Worm (Caenorhabditis elegans) whole organism, L4 larva: Measurements from ENCODE around the gene K10B2.4.

Experiments used
- ZK546.5 ChIP-seq, 2 experiments: sonication (generic microtip); optimal IDR thresholded peaks; 2 replicates each; lab custom pipeline; 2017; ENCODE audit warnings: missing biosample characterization in 2 of 2, missing genetic modification characterization in 2 of 2
- arid-1 ChIP-seq: fragments of 200-800 bp; sonication (Bioruptor generic); conservative IDR thresholded peaks from 2 replicates; pipeline ENCODE4 v1.3.6; 2022; ENCODE audit warnings: missing genetic modification reagents, missing genetic modification characterization, missing compliant biosample characterization
- lin-15B ChIP-seq: fragments of 150-350 bp; sonication (generic microtip); optimal IDR thresholded peaks from 3 replicates; lab custom pipeline; 2014; ENCODE audit warnings: missing biosample characterization, missing genetic modification characterization
- zfp-3 ChIP-seq: fragments of 200-800 bp; sonication (Bioruptor generic); conservative IDR thresholded peaks from 2 replicates; pipeline ENCODE4 v1.3.6; 2022; ENCODE audit warnings: missing genetic modification reagents, missing genetic modification characterization, missing compliant biosample characterization

DNA sequence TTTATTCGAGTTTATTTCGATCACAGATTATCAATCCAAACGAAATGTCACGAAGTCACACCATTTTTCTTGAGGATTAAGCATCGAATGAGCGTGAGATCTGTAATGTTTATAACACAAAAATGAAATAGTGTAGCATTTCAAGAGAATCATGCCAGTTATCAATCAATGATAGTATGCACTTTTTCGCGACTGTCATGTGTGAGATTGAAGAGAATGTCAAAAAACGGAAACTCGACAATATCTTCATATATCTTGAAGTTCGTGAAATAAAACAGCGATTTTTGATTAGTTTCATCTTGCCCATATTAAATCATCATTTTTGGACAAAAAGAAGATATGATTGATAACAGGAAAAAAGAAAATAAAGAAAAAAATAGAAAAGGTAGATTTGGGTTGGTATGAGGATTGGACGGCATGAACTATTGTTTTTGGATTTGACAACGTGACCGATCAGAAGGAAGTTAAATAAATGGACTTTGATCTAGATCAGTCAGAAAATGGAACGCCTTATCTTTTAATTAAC, 18.3 kb upstream of the K10B2.4 start:
- no peak for TF ChIP-seq lin-15B (tag; lab: Kevin White, UChicago)
- no peak for TF ChIP-seq zfp-3 (GFP tag; lab: Robert Waterston, UW)
- TF ChIP-seq ZK546.5 (tag; optimal IDR thresholded peaks at IDR 0.05; lab: Kevin White, UChicago), result no peak
- no peak for TF ChIP-seq arid-1 (GFP tag; lab: Robert Waterston, UW)
